Worm (Caenorhabditis elegans) whole organism, midembryonic: Measurements from ENCODE around the gene gtf-2H2C.

ENCODE experiments used
- T22C8.4 ChIP-seq: fragments of 200-800 bp; sonication (Bioruptor generic); IDR thresholded peaks from 2 replicates; pipeline ENCODE4 v1.3.6; 2022; ENCODE audit warnings: missing genetic modification characterization, missing compliant biosample characterization
- cog-1 ChIP-seq: sonication (generic microtip); optimal IDR thresholded peaks from 2 replicates; lab custom pipeline; 2016; ENCODE audit warnings: missing genetic modification characterization, missing compliant biosample characterization
- klf-2 ChIP-seq: fragments of 200-800 bp; sonication (Bioruptor generic); conservative IDR thresholded peaks from 2 replicates; pipeline ENCODE4 v1.3.6; 2022; ENCODE audit warnings: missing genetic modification reagents, missing genetic modification characterization, missing compliant biosample characterization
- med-1 ChIP-seq: sonication (generic microtip); optimal IDR thresholded peaks from 2 replicates; lab custom pipeline; 2017; ENCODE audit warnings: missing genetic modification characterization, mild to moderate bottlenecking, missing compliant biosample characterization, antibody characterized with exemption, missing genetic modification reagents; ENCODE audit not compliant: insufficient read depth
- ref-1 ChIP-seq: fragments of 200-800 bp; sonication (Bioruptor generic); conservative IDR thresholded peaks from 2 replicates; pipeline ENCODE4 v1.3.6; 2022; ENCODE audit warnings: missing genetic modification reagents, missing genetic modification characterization, missing compliant biosample characterization
- ztf-29 ChIP-seq: fragments of 200-800 bp; sonication (Bioruptor generic); IDR thresholded peaks from 2 replicates; pipeline ENCODE4 v1.3.6; 2022; ENCODE audit warnings: missing genetic modification reagents, missing genetic modification characterization, missing compliant biosample characterization

- TF ChIP-seq ztf-29 (GFP tag; lab: Robert Waterston, UW) (no peak), T22C8.4 (GFP tag; lab: Robert Waterston, UW) (no peak), med-1 (GFP tag; lab: Kevin White, UChicago) (no peak), klf-2 (GFP tag; lab: Robert Waterston, UW) (no peak), ref-1 (GFP tag; lab: Robert Waterston, UW) (no peak), cog-1 (tag; lab: Kevin White, UChicago) (no peak)
These were observed 31.6 kb downstream of the gtf-2H2C start, which contains the start of gene T16G12.8 for ce11 chrIII:10059002-10059401.
